Worm (Caenorhabditis elegans) whole organism, young adult: ENCODE results near the gene C17H12.3.
"Not testable (repeated sequence)": the region's sequence is repeated elsewhere in the genome, so short reads cannot be mapped to it uniquely, and the experiment has no call there.

Experiments used
- C06A6.2 ChIP-seq: fragments of 200-800 bp; sonication (Bioruptor generic); conservative IDR thresholded peaks from 2 replicates; pipeline ENCODE4 v1.3.6; 2022; ENCODE audit warnings: missing genetic modification characterization, missing compliant biosample characterization
- F10E7.11 ChIP-seq: sonication (generic microtip); optimal IDR thresholded peaks from 2 replicates; lab custom pipeline; 2017; ENCODE audit warnings: mild to moderate bottlenecking, missing genetic modification characterization, moderate library complexity, missing compliant biosample characterization
- F55B11.4 ChIP-seq: sonication (generic microtip); optimal IDR thresholded peaks from 2 replicates; lab custom pipeline; 2016; ENCODE audit warnings: missing compliant biosample characterization, missing genetic modification characterization, borderline replicate concordance; ENCODE audit not compliant: insufficient read depth
- F57A8.1 ChIP-seq: fragments of 200-800 bp; sonication (Bioruptor generic); optimal IDR thresholded peaks from 2 replicates; lab custom pipeline; 2018; ENCODE audit warnings: mild to moderate bottlenecking, missing genetic modification characterization, moderate library complexity, missing compliant biosample characterization
- T26A5.8 ChIP-seq: sonication (generic microtip); optimal IDR thresholded peaks from 2 replicates; lab custom pipeline; 2016; ENCODE audit warnings: missing genetic modification characterization, missing compliant biosample characterization
- Y53F4B.3 ChIP-seq: fragments of 200-800 bp; sonication (Bioruptor generic); IDR thresholded peaks from 2 replicates; pipeline ENCODE4 v1.3.6; 2022; ENCODE audit warnings: missing genetic modification reagents, missing genetic modification characterization, missing compliant biosample characterization
- aptf-2 ChIP-seq: fragments of 200-800 bp; sonication (Bioruptor generic); conservative IDR thresholded peaks from 2 replicates; pipeline ENCODE4 v1.3.6; 2022; ENCODE audit warnings: missing genetic modification reagents, missing genetic modification characterization, missing compliant biosample characterization
- bed-2 ChIP-seq: fragments of 200-800 bp; sonication (Bioruptor generic); IDR thresholded peaks from 2 replicates; pipeline ENCODE4 v1.3.6; 2022; ENCODE audit warnings: missing genetic modification reagents, missing genetic modification characterization, missing compliant biosample characterization
- ceh-100 ChIP-seq: fragments of 200-800 bp; sonication (Bioruptor generic); IDR thresholded peaks from 2 replicates; pipeline ENCODE4 v1.3.6; 2022; ENCODE audit warnings: missing genetic modification reagents, missing genetic modification characterization, missing compliant biosample characterization
- dpff-1 ChIP-seq: sonication (generic microtip); optimal IDR thresholded peaks from 2 replicates; lab custom pipeline; 2017; ENCODE audit warnings: mild to moderate bottlenecking, missing genetic modification characterization, missing compliant biosample characterization
- egl-18 ChIP-seq: fragments of 200-800 bp; sonication (Bioruptor generic); IDR thresholded peaks from 2 replicates; pipeline ENCODE4 v1.3.6; 2022; ENCODE audit warnings: missing genetic modification reagents, missing genetic modification characterization, missing compliant biosample characterization
- ekl-4 ChIP-seq: fragments of 200-800 bp; sonication (Bioruptor generic); IDR thresholded peaks from 2 replicates; pipeline ENCODE4 v1.3.6; 2022; ENCODE audit warnings: missing genetic modification reagents, missing genetic modification characterization, missing compliant biosample characterization
- hlh-12 ChIP-seq: sonication (generic microtip); optimal IDR thresholded peaks from 2 replicates; lab custom pipeline; 2016; ENCODE audit warnings: missing genetic modification characterization, missing compliant biosample characterization
- let-607 ChIP-seq, 2 experiments: fragments of 200-800 bp in 1 of 2; sonication (Bioruptor generic) in 1 of 2; sonication (generic microtip) in 1 of 2; optimal IDR thresholded peaks; 2 replicates each; lab custom pipeline; 2016 to 2018; ENCODE audit warnings: mild to moderate bottlenecking in 2 of 2, missing compliant biosample characterization in 2 of 2, missing genetic modification characterization in 2 of 2, moderate library complexity in 2 of 2, missing genotype in 1 of 2
- lin-54 ChIP-seq: fragments of 200-800 bp; sonication (Bioruptor generic); optimal IDR thresholded peaks from 2 replicates; lab custom pipeline; 2018; ENCODE audit warnings: mild to moderate bottlenecking, missing genetic modification characterization, missing compliant biosample characterization
- lir-1 ChIP-seq: fragments of 200-800 bp; sonication (Bioruptor generic); conservative IDR thresholded peaks from 2 replicates; pipeline ENCODE4 v1.3.6; 2022; ENCODE audit warnings: missing genetic modification reagents, missing genetic modification characterization, missing compliant biosample characterization
- lsl-1 ChIP-seq: fragments of 200-800 bp; sonication (Bioruptor generic); optimal IDR thresholded peaks from 2 replicates; lab custom pipeline; 2018; ENCODE audit warnings: mild to moderate bottlenecking, missing genetic modification characterization, moderate library complexity, missing compliant biosample characterization
- lsy-27 ChIP-seq: sonication (generic microtip); optimal IDR thresholded peaks from 2 replicates; lab custom pipeline; 2017; ENCODE audit warnings: missing genetic modification characterization, mild to moderate bottlenecking, missing compliant biosample characterization, antibody characterized with exemption, missing genotype, borderline replicate concordance; ENCODE audit not compliant: insufficient read depth
- nhr-80 ChIP-seq: sonication (generic microtip); optimal IDR thresholded peaks from 2 replicates; lab custom pipeline; 2016; ENCODE audit warnings: missing genetic modification characterization, missing compliant biosample characterization
- nhr-90 ChIP-seq: sonication (generic microtip); optimal IDR thresholded peaks from 2 replicates; lab custom pipeline; 2016; ENCODE audit warnings: missing genotype, mild to moderate bottlenecking, missing genetic modification characterization, missing compliant biosample characterization
- rec-8 ChIP-seq, 2 experiments: sonication (generic microtip); optimal IDR thresholded peaks; 2 replicates each; lab custom pipeline; 2016; ENCODE audit warnings: mild to moderate bottlenecking in 2 of 2, missing genetic modification characterization in 2 of 2, missing genetic modification reagents in 2 of 2, missing genotype in 2 of 2, missing biosample characterization in 1 of 2, missing compliant biosample characterization in 1 of 2, moderate library complexity in 1 of 2
- sea-2 ChIP-seq: fragments of 200-800 bp; sonication (Bioruptor generic); IDR thresholded peaks from 2 replicates; pipeline ENCODE4 v1.3.6; 2022; ENCODE audit warnings: missing genetic modification characterization, missing compliant biosample characterization
- snpc-1.1 ChIP-seq: sonication (generic microtip); optimal IDR thresholded peaks from 2 replicates; lab custom pipeline; 2017; ENCODE audit warnings: missing genetic modification characterization, mild to moderate bottlenecking, missing compliant biosample characterization, antibody characterized with exemption, moderate library complexity, missing genotype, missing genetic modification reagents; ENCODE audit not compliant: insufficient read depth
- snpc-4 ChIP-seq, 5 experiments: fragments of 150-350 bp in 1 of 5; sonication (generic microtip) in 4 of 5; optimal IDR thresholded peaks; 2 replicates each; lab custom pipeline; 2014 to 2018; ENCODE audit warnings: missing genetic modification characterization in 5 of 5, missing biosample characterization in 3 of 5, antibody characterized with exemption in 2 of 5, mild to moderate bottlenecking in 2 of 5, missing compliant biosample characterization in 2 of 5, missing genotype in 2 of 5, moderate library complexity in 2 of 5, missing genetic modification reagents in 1 of 5
- ztf-22 ChIP-seq: fragments of 200-800 bp; sonication (Bioruptor generic); optimal IDR thresholded peaks from 2 replicates; lab custom pipeline; 2018; ENCODE audit warnings: mild to moderate bottlenecking, missing genetic modification characterization, moderate library complexity, missing compliant biosample characterization
- ztf-25 ChIP-seq: fragments of 200-800 bp; sonication (Bioruptor generic); IDR thresholded peaks from 2 replicates; pipeline ENCODE4 v1.3.6; 2022; ENCODE audit warnings: missing genetic modification reagents, missing genetic modification characterization, missing compliant biosample characterization
- ztf-28 ChIP-seq: fragments of 200-800 bp; sonication (Bioruptor generic); IDR thresholded peaks from 2 replicates; pipeline ENCODE4 v1.3.6; 2022; ENCODE audit warnings: missing genetic modification reagents, missing genetic modification characterization, missing compliant biosample characterization
- ztf-6 ChIP-seq: fragments of 200-800 bp; sonication (Bioruptor generic); IDR thresholded peaks from 2 replicates; pipeline ENCODE4 v1.3.6; 2022; ENCODE audit warnings: missing genetic modification reagents, missing genetic modification characterization, missing compliant biosample characterization

The C17H12.3 gene

ce11 chrIV:6836769-6837168, 41.3 kb upstream of the C17H12.3 start:
- TF ChIP-seq Y53F4B.3 (GFP tag; lab: Robert Waterston, UW) (no peak), ekl-4 (GFP tag; lab: Robert Waterston, UW) (no peak), F10E7.11 (tag; lab: Kevin White, UChicago) (no peak), lsy-27 (tag; lab: Kevin White, UChicago) (no peak), ztf-25 (GFP tag; lab: Robert Waterston, UW) (no peak), rec-8 (tag; optimal IDR thresholded peaks at IDR 0.05; lab: Kevin White, UChicago) (no peak), snpc-4 (GFP tag; optimal IDR thresholded peaks at IDR 0.05; lab: Kevin White, UChicago) (no peak), snpc-4 (tag; optimal IDR thresholded peaks at IDR 0.05; lab: Kevin White, UChicago) (no peak), lin-54 (no peak), lir-1 (GFP tag; lab: Robert Waterston, UW) (no peak), ztf-28 (GFP tag; lab: Robert Waterston, UW) (no peak)

- TF ChIP-seq F57A8.1 (GFP tag; lab: Kevin White, UChicago) (no peak), snpc-1.1 (tag; lab: Kevin White, UChicago) (no peak), sea-2 (GFP tag; lab: Robert Waterston, UW) (no peak), dpff-1 (tag; lab: Kevin White, UChicago) (no peak), F55B11.4 (tag; lab: Kevin White, UChicago) (no peak), let-607 (tag; optimal IDR thresholded peaks at IDR 0.05; lab: Kevin White, UChicago) (no peak), aptf-2 (GFP tag; lab: Robert Waterston, UW) (no peak)
Measured at ce11 chrIV:6834705-6835104, 39.3 kb upstream of the C17H12.3 start.

ce11 chrIV:6833617-6834016, 38.2 kb upstream of the C17H12.3 start:
- TF ChIP-seq hlh-12 (no peak), ztf-22 (GFP tag; lab: Kevin White, UChicago) (no peak)
- TF ChIP-seq, all 124 proteins: peak for 0

ce11 chrIV:6832194-6832593, 36.8 kb upstream of the C17H12.3 start:
- no peak for TF ChIP-seq ztf-6
- TF ChIP-seq C06A6.2 (GFP tag; lab: Robert Waterston, UW) = no peak
- no peak for TF ChIP-seq Y53F4B.3 (GFP tag; lab: Robert Waterston, UW)
- no peak for TF ChIP-seq ceh-100 (GFP tag; lab: Robert Waterston, UW)
- no peak for TF ChIP-seq nhr-90 (tag; lab: Kevin White, UChicago)
- TF ChIP-seq snpc-4 (GFP tag; optimal IDR thresholded peaks at IDR 0.05; lab: Kevin White, UChicago) = no peak
- TF ChIP-seq snpc-4 (tag; optimal IDR thresholded peaks at IDR 0.05; lab: Kevin White, UChicago) = no peak
- TF ChIP-seq lin-54 = no peak
- TF ChIP-seq ekl-4 (GFP tag; lab: Robert Waterston, UW) = no peak

DNA sequence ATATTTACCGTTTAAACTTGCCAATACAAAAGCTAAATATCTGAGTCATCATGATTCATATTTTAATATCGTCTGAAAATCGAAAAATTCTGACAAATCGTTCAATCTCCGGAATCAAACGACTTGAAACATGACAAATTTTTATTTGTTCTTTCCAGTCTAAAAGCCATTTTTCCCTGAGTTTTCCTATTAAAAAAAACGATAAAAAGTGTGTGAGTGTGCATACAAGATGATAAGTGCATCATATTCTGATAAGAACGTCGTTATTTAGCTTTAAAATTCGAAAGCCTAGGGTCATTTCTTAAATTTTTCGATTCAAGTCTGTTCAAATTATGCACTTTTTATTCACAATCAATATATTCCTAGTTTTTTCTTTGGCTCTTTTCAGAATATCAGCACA, 34.5 kb upstream of the C17H12.3 start, which contains the start of gene H20E11.1:
Gene H20E11.1 (plus strand): TSS at position 244 of the 400 bp plus-strand sequence.
- TF ChIP-seq egl-18 = no peak
- peak; percentile 29 for TF ChIP-seq nhr-80

DNA sequence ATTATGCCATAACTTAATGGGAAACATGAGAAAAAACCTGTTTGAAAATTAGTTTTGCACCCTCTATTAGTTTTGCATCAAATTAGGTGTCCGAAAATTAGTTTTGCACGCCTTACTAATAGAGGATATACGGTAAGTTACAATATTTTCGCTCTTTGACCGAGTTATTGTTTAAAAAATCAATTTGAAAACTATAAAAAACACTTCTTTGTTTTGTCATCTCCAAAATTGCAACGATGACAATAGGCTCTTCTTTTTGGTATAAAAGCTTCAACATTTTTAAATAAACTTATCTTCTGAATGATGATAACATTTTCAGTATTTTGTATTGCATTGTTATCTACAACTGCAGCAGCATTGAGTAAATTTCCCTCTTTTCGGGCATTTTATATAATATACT, 32.0 kb upstream of the C17H12.3 start, which contains the start of gene H20E11.2:
Gene H20E11.2 (plus strand): TSS at position 301 of the 400 bp plus-strand sequence.
- not testable (repeated sequence) for TF ChIP-seq T26A5.8; lsl-1 (GFP tag; lab: Kevin White, UChicago); bed-2 (GFP tag; lab: Robert Waterston, UW)
